Worm (Caenorhabditis elegans) whole organism, young adult: ENCODE data around the gene srd-40.

Experiments
- B0019.2 ChIP-seq: fragments of 200-800 bp; sonication (Bioruptor generic); conservative IDR thresholded peaks from 2 replicates; pipeline ENCODE4 v1.3.6; 2022; ENCODE audit warnings: missing genetic modification reagents, missing genetic modification characterization, missing compliant biosample characterization
- F10E7.11 ChIP-seq: sonication (generic microtip); optimal IDR thresholded peaks from 2 replicates; lab custom pipeline; 2017; ENCODE audit warnings: mild to moderate bottlenecking, missing genetic modification characterization, moderate library complexity, missing compliant biosample characterization
- T26A5.8 ChIP-seq: sonication (generic microtip); optimal IDR thresholded peaks from 2 replicates; lab custom pipeline; 2016; ENCODE audit warnings: missing genetic modification characterization, missing compliant biosample characterization
- ama-1 ChIP-seq, 3 experiments: fragments of 150-350 bp in 1 of 3; sonication (generic microtip) in 2 of 3; optimal IDR thresholded peaks; 2 replicates each; lab custom pipeline; 2014 to 2018; ENCODE audit warnings: missing biosample characterization in 2 of 3, missing genetic modification characterization in 2 of 3, missing genetic modification reagents in 2 of 3
- attf-5 ChIP-seq: fragments of 200-800 bp; sonication (Bioruptor generic); optimal IDR thresholded peaks from 2 replicates; lab custom pipeline; 2018; ENCODE audit warnings: mild to moderate bottlenecking, missing genetic modification characterization, missing compliant biosample characterization
- ceh-91 ChIP-seq: fragments of 200-800 bp; sonication (Bioruptor generic); IDR thresholded peaks from 2 replicates; pipeline ENCODE4 v1.3.6; 2022; ENCODE audit warnings: missing genetic modification reagents, missing genetic modification characterization, missing compliant biosample characterization
- pbrm-1 ChIP-seq: fragments of 200-800 bp; sonication (Bioruptor generic); IDR thresholded peaks from 2 replicates; pipeline ENCODE4 v1.3.6; 2022; ENCODE audit warnings: missing genetic modification reagents, missing genetic modification characterization, missing compliant biosample characterization
- pha-4 ChIP-seq: fragments of 150-350 bp; sonication (generic microtip); optimal IDR thresholded peaks from 2 replicates; lab custom pipeline; 2014; ENCODE audit warnings: missing biosample characterization, missing genetic modification reagents, missing genetic modification characterization
- snpc-1.3 ChIP-seq: sonication (generic microtip); optimal IDR thresholded peaks from 2 replicates; lab custom pipeline; 2017; ENCODE audit warnings: missing genetic modification characterization, mild to moderate bottlenecking, missing compliant biosample characterization, antibody characterized with exemption, moderate library complexity, missing genotype, missing genetic modification reagents; ENCODE audit not compliant: insufficient read depth

- no peak for TF ChIP-seq pbrm-1 (GFP tag; lab: Robert Waterston, UW)
- no peak for TF ChIP-seq F10E7.11
- TF ChIP-seq T26A5.8 (tag; lab: Kevin White, UChicago) = no peak
- no peak for TF ChIP-seq ceh-91
- TF ChIP-seq snpc-1.3 (tag; lab: Kevin White, UChicago) = no peak
- TF ChIP-seq attf-5 = no peak
- no peak for TF ChIP-seq ama-1 (optimal IDR thresholded peaks at IDR 0.05; lab: Kevin White, UChicago)
- TF ChIP-seq ama-1 (GFP tag; optimal IDR thresholded peaks at IDR 0.05; lab: Kevin White, UChicago) = no peak
- no peak for TF ChIP-seq pha-4 (tag; lab: Kevin White, UChicago)
- TF ChIP-seq B0019.2 (GFP tag; lab: Robert Waterston, UW) = no peak
These were observed 33.0 kb downstream of the srd-40 start, which contains the start of gene nspc-12 for ce11 chrX:12356581-12356980.
